Worm (Caenorhabditis elegans) whole organism, early embryonic: ENCODE data around the gene pole-2.

Source experiments
- B0310.2 ChIP-seq: sonication (generic microtip); optimal IDR thresholded peaks from 2 replicates; lab custom pipeline; 2016; ENCODE audit warnings: mild to moderate bottlenecking, missing genetic modification characterization, missing compliant biosample characterization
- ama-1 ChIP-seq: fragments of 150-350 bp; optimal IDR thresholded peaks from 2 replicates; lab custom pipeline; 2014
- ceh-36 ChIP-seq: sonication (generic microtip); optimal IDR thresholded peaks from 2 replicates; lab custom pipeline; 2016; ENCODE audit warnings: missing genetic modification characterization, inconsistent platforms, missing compliant biosample characterization
- flt-1 ChIP-seq: fragments of 200-800 bp; sonication (Bioruptor generic); IDR thresholded peaks from 2 replicates; pipeline ENCODE4 v1.3.6; 2022; ENCODE audit warnings: missing genetic modification characterization, missing compliant biosample characterization
- hnd-1 ChIP-seq: sonication (generic microtip); optimal IDR thresholded peaks from 2 replicates; lab custom pipeline; 2016; ENCODE audit warnings: missing genetic modification characterization, missing compliant biosample characterization
- pes-1 ChIP-seq: fragments of 200-800 bp; sonication (Bioruptor generic); IDR thresholded peaks from 2 replicates; pipeline ENCODE4 v1.3.6; 2022; ENCODE audit warnings: missing genetic modification reagents, missing genetic modification characterization, missing compliant biosample characterization
- scrt-1 ChIP-seq: fragments of 200-800 bp; sonication (Bioruptor generic); IDR thresholded peaks from 2 replicates; pipeline ENCODE4 v1.3.6; 2022; ENCODE audit warnings: missing genetic modification characterization, missing compliant biosample characterization
- tra-4 ChIP-seq: sonication (generic microtip); optimal IDR thresholded peaks from 2 replicates; lab custom pipeline; 2017; ENCODE audit warnings: missing genetic modification characterization, missing compliant biosample characterization

DNA sequence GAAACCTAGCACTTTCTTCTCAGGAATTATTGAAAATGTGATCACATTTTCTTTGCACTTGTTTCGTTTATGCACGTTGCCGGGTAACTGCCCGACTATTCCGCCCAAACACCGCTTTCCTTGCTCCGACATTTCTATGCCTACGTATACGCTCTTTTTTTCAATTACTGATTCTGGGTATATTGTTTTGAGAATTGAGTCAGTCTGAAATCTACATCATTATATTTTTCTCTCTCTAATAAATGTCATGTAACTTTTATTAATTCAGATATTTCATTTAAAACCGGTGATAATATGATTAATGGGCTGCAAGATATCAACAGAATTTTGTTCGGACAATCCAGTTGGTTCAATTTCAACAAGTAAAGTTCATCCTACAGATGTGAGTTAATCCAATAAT, 11.0 kb upstream of the pole-2 start, which contains the start of gene ttll-11:
- TF ChIP-seq ama-1 (lab: Kevin White, UChicago) (no peak), pes-1 (GFP tag; lab: Robert Waterston, UW) (no peak), scrt-1 (GFP tag; lab: Robert Waterston, UW) (no peak), flt-1 (GFP tag; lab: Robert Waterston, UW) (no peak), tra-4 (tag; lab: Kevin White, UChicago) (no peak), hnd-1 (tag; lab: Kevin White, UChicago) (no peak), B0310.2 (tag; lab: Kevin White, UChicago) (no peak), ceh-36 (tag; lab: Kevin White, UChicago) (no peak)
